Worm (Caenorhabditis elegans) whole organism, L1 larva: ENCODE measurements around the gene eif-2Balpha.

Experiments
- C16A3.4 ChIP-seq: fragments of 150-350 bp; optimal IDR thresholded peaks from 2 replicates; lab custom pipeline; 2014; ENCODE audit warnings: missing biosample characterization, missing genetic modification characterization
- C34B4.2 ChIP-seq: sonication (generic microtip); optimal IDR thresholded peaks from 2 replicates; lab custom pipeline; 2017; ENCODE audit warnings: mild to moderate bottlenecking, missing genetic modification characterization, missing compliant biosample characterization
- Y116A8C.19 ChIP-seq: sonication (generic microtip); optimal IDR thresholded peaks from 2 replicates; lab custom pipeline; 2016; ENCODE audit warnings: missing compliant biosample characterization, missing genetic modification characterization, borderline replicate concordance
- alr-1 ChIP-seq: fragments of 200-800 bp; sonication (Bioruptor generic); optimal IDR thresholded peaks from 2 replicates; lab custom pipeline; 2018; ENCODE audit warnings: borderline replicate concordance, mild to moderate bottlenecking, missing genetic modification characterization, missing compliant biosample characterization
- aly-2 ChIP-seq: fragments of 150-350 bp; optimal IDR thresholded peaks from 2 replicates; lab custom pipeline; 2014; ENCODE audit warnings: missing biosample characterization, missing genetic modification characterization
- ama-1 ChIP-seq: fragments of 150-350 bp; optimal IDR thresholded peaks from 2 replicates; lab custom pipeline; 2014
- blmp-1 ChIP-seq: fragments of 150-350 bp; optimal IDR thresholded peaks from 2 replicates; lab custom pipeline; 2014; ENCODE audit warnings: missing biosample characterization, missing genetic modification characterization
- ceh-63 ChIP-seq: fragments of 200-800 bp; sonication (Bioruptor generic); optimal IDR thresholded peaks from 2 replicates; lab custom pipeline; 2018; ENCODE audit warnings: mild to moderate bottlenecking, missing genetic modification characterization, missing compliant biosample characterization
- ceh-82 ChIP-seq, 3 experiments: fragments of 150-350 bp in 1 of 3; sonication (generic microtip) in 2 of 3; optimal IDR thresholded peaks; 2 replicates each; lab custom pipeline; 2014 to 2017; ENCODE audit warnings: missing biosample characterization in 3 of 3, missing genetic modification characterization in 3 of 3
- ceh-88 ChIP-seq: fragments of 200-800 bp; sonication (Bioruptor generic); IDR thresholded peaks from 2 replicates; pipeline ENCODE4 v1.3.6; 2022; ENCODE audit warnings: missing genetic modification characterization, missing compliant biosample characterization
- ceh-90 ChIP-seq: sonication (generic microtip); optimal IDR thresholded peaks from 2 replicates; lab custom pipeline; 2016; ENCODE audit warnings: missing genetic modification characterization, missing compliant biosample characterization
- dpl-1 ChIP-seq, 3 experiments: fragments of 150-350 bp in 2 of 3; sonication (generic microtip) in 1 of 3; optimal IDR thresholded peaks; 2 replicates each; lab custom pipeline; 2014 to 2017; ENCODE audit warnings: missing biosample characterization in 3 of 3, missing genetic modification characterization in 3 of 3, missing genetic modification reagents in 3 of 3
- efl-1 ChIP-seq, 4 experiments: fragments of 150-350 bp; optimal IDR thresholded peaks in 3 of 4; peaks in 1 of 4; 1 replicate in 1 of 4; 2 replicates in 3 of 4; lab custom pipeline; 2014; ENCODE audit warnings: missing biosample characterization in 2 of 4, missing genetic modification characterization in 2 of 4, missing genetic modification reagents in 2 of 4
- efl-3 ChIP-seq: fragments of 200-800 bp; sonication (Bioruptor generic); optimal IDR thresholded peaks from 2 replicates; lab custom pipeline; 2018; ENCODE audit warnings: mild to moderate bottlenecking, missing genetic modification characterization, missing compliant biosample characterization
- egl-13 ChIP-seq: sonication (generic microtip); optimal IDR thresholded peaks from 2 replicates; lab custom pipeline; 2016; ENCODE audit warnings: missing genotype, missing genetic modification reagents, missing genetic modification characterization, missing compliant biosample characterization
- elt-3 ChIP-seq, 6 experiments: fragments of 150-350 bp in 1 of 6; sonication (generic microtip); optimal IDR thresholded peaks; 2 replicates each; lab custom pipeline; 2017 to 2018; ENCODE audit warnings: missing biosample characterization in 6 of 6, missing genetic modification characterization in 6 of 6, inconsistent platforms in 1 of 6
- ets-5 ChIP-seq: fragments of 200-800 bp; sonication (Bioruptor generic); IDR thresholded peaks from 2 replicates; pipeline ENCODE4 v1.3.6; 2022; ENCODE audit warnings: missing genetic modification characterization, missing compliant biosample characterization
- fkh-8 ChIP-seq: sonication (generic microtip); optimal IDR thresholded peaks from 2 replicates; lab custom pipeline; 2016; ENCODE audit warnings: mild to moderate bottlenecking, missing genetic modification characterization, missing compliant biosample characterization
- grh-1 ChIP-seq: fragments of 200-800 bp; sonication (Bioruptor generic); IDR thresholded peaks from 2 replicates; pipeline ENCODE4 v1.3.6; 2022; ENCODE audit warnings: missing genetic modification reagents, missing genetic modification characterization, missing compliant biosample characterization
- hlh-17 ChIP-seq: fragments of 200-800 bp; sonication (Bioruptor generic); optimal IDR thresholded peaks from 2 replicates; lab custom pipeline; 2018; ENCODE audit warnings: missing genetic modification characterization, mild to moderate bottlenecking, missing compliant biosample characterization, moderate library complexity, borderline replicate concordance
- hlh-4 ChIP-seq: sonication (generic microtip); optimal IDR thresholded peaks from 2 replicates; lab custom pipeline; 2016; ENCODE audit warnings: mild to moderate bottlenecking, missing genetic modification characterization, missing compliant biosample characterization
- isw-1 ChIP-seq: fragments of 200-800 bp; sonication (Bioruptor generic); IDR thresholded peaks from 2 replicates; pipeline ENCODE4 v1.3.6; 2022; ENCODE audit warnings: missing genetic modification characterization, missing compliant biosample characterization
- lin-14 ChIP-seq: fragments of 200-800 bp; sonication (Bioruptor generic); optimal IDR thresholded peaks from 2 replicates; lab custom pipeline; 2018; ENCODE audit warnings: mild to moderate bottlenecking, missing genetic modification characterization, moderate library complexity, missing compliant biosample characterization
- lin-15B ChIP-seq: fragments of 150-350 bp; sonication (generic microtip); optimal IDR thresholded peaks from 3 replicates; lab custom pipeline; 2014; ENCODE audit warnings: missing biosample characterization, missing genetic modification characterization
- lin-35 ChIP-seq, 2 experiments: fragments of 150-350 bp; optimal IDR thresholded peaks; 2 replicates each; lab custom pipeline; 2014; ENCODE audit warnings: missing biosample characterization in 2 of 2, missing genetic modification characterization in 2 of 2, missing genetic modification reagents in 2 of 2
- lir-3 ChIP-seq: sonication (generic microtip); optimal IDR thresholded peaks from 2 replicates; lab custom pipeline; 2016; ENCODE audit warnings: mild to moderate bottlenecking, missing genetic modification characterization, moderate library complexity, missing compliant biosample characterization; ENCODE audit not compliant: poor library complexity
- lsy-2 ChIP-seq, 2 experiments: fragments of 150-350 bp; optimal IDR thresholded peaks; 2 replicates each; lab custom pipeline; 2014; ENCODE audit warnings: missing biosample characterization in 2 of 2, missing genetic modification characterization in 2 of 2
- mab-9 ChIP-seq: fragments of 200-800 bp; sonication (Bioruptor generic); IDR thresholded peaks from 2 replicates; pipeline ENCODE4 v1.3.6; 2022; ENCODE audit warnings: missing genetic modification reagents, missing genetic modification characterization, missing compliant biosample characterization
- mep-1 ChIP-seq: fragments of 150-350 bp; optimal IDR thresholded peaks from 2 replicates; lab custom pipeline; 2014; ENCODE audit warnings: missing biosample characterization, missing genetic modification characterization
- nhr-11 ChIP-seq: fragments of 150-350 bp; optimal IDR thresholded peaks from 2 replicates; lab custom pipeline; 2014; ENCODE audit warnings: missing biosample characterization, missing genetic modification characterization
- nhr-12 ChIP-seq: sonication (generic microtip); optimal IDR thresholded peaks from 2 replicates; lab custom pipeline; 2017; ENCODE audit warnings: missing biosample characterization, missing genetic modification characterization
- nhr-20 ChIP-seq: sonication (generic microtip); optimal IDR thresholded peaks from 2 replicates; lab custom pipeline; 2016; ENCODE audit warnings: mild to moderate bottlenecking, missing genetic modification characterization, missing compliant biosample characterization
- nhr-28 ChIP-seq: fragments of 150-350 bp; optimal IDR thresholded peaks from 2 replicates; lab custom pipeline; 2014; ENCODE audit warnings: missing biosample characterization, missing genetic modification characterization
- nhr-47 ChIP-seq: sonication (generic microtip); optimal IDR thresholded peaks from 2 replicates; lab custom pipeline; 2016; ENCODE audit warnings: mild to moderate bottlenecking, missing genetic modification characterization, moderate library complexity, missing compliant biosample characterization
- nhr-71 ChIP-seq: sonication (generic microtip); optimal IDR thresholded peaks from 2 replicates; lab custom pipeline; 2016; ENCODE audit warnings: mild to moderate bottlenecking, missing genetic modification characterization, moderate library complexity, missing compliant biosample characterization
- nhr-76 ChIP-seq: sonication (generic microtip); optimal IDR thresholded peaks from 2 replicates; lab custom pipeline; 2017; ENCODE audit warnings: missing biosample characterization, missing genetic modification characterization
- nhr-90 ChIP-seq: sonication (generic microtip); optimal IDR thresholded peaks from 2 replicates; lab custom pipeline; 2016; ENCODE audit warnings: mild to moderate bottlenecking, missing genetic modification characterization, missing compliant biosample characterization; ENCODE audit not compliant: poor library complexity
- skn-1 ChIP-seq: fragments of 150-350 bp; optimal IDR thresholded peaks from 2 replicates; lab custom pipeline; 2014; ENCODE audit warnings: missing biosample characterization, missing genetic modification characterization
- snu-23 ChIP-seq: sonication (generic microtip); optimal IDR thresholded peaks from 2 replicates; lab custom pipeline; 2016; ENCODE audit warnings: missing genetic modification characterization, missing compliant biosample characterization
- sptf-1 ChIP-seq: fragments of 150-350 bp; optimal IDR thresholded peaks from 2 replicates; lab custom pipeline; 2014; ENCODE audit warnings: missing biosample characterization, missing genetic modification characterization
- unc-30 ChIP-seq: sonication (generic microtip); optimal IDR thresholded peaks from 2 replicates; lab custom pipeline; 2017; ENCODE audit warnings: missing biosample characterization, missing genetic modification characterization
- unc-86 ChIP-seq: sonication (generic microtip); optimal IDR thresholded peaks from 2 replicates; lab custom pipeline; 2016; ENCODE audit warnings: missing genetic modification characterization, missing compliant biosample characterization
- unc-98 ChIP-seq: fragments of 200-800 bp; sonication (Bioruptor generic); IDR thresholded peaks from 2 replicates; pipeline ENCODE4 v1.3.6; 2022; ENCODE audit warnings: missing genetic modification characterization, missing compliant biosample characterization
- vab-15 ChIP-seq: sonication (generic microtip); optimal IDR thresholded peaks from 2 replicates; lab custom pipeline; 2017; ENCODE audit warnings: missing genotype, mild to moderate bottlenecking, missing genetic modification characterization, missing compliant biosample characterization
- xbp-1 ChIP-seq: sonication (generic microtip); optimal IDR thresholded peaks from 2 replicates; lab custom pipeline; 2016; ENCODE audit warnings: missing genetic modification characterization, missing compliant biosample characterization
- zag-1 ChIP-seq: fragments of 150-350 bp; optimal IDR thresholded peaks from 2 replicates; lab custom pipeline; 2014; ENCODE audit warnings: missing biosample characterization, missing genetic modification characterization
- zip-4 ChIP-seq: fragments of 200-800 bp; sonication (Bioruptor generic); optimal IDR thresholded peaks from 2 replicates; lab custom pipeline; 2018; ENCODE audit warnings: mild to moderate bottlenecking, missing genetic modification characterization, moderate library complexity, missing compliant biosample characterization

Gene eif-2Balpha

ce11 chrIII:9501072-9501471 lies 41.8 kb upstream of the eif-2Balpha start (continued):
- TF ChIP-seq nhr-20 (tag; lab: Kevin White, UChicago) (no peak), hlh-17 (GFP tag; lab: Kevin White, UChicago) (no peak), zag-1 (tag; lab: Kevin White, UChicago) (no peak), zip-4 (GFP tag; lab: Kevin White, UChicago) (no peak), xbp-1 (no peak), nhr-90 (no peak), lin-14 (GFP tag; lab: Kevin White, UChicago) (peak; percentile 59)

- TF ChIP-seq C16A3.4 (tag; lab: Kevin White, UChicago) (peak; percentile 17), isw-1 (GFP tag; lab: Robert Waterston, UW) (no peak), egl-13 (no peak), efl-1 (optimal IDR thresholded peaks at IDR 0.05; lab: Kevin White, UChicago) (no peak), efl-1 (GFP tag; optimal IDR thresholded peaks at IDR 0.05 in 1 of 2; lab: Kevin White, UChicago) (peak in 1 of 2 experiments; percentile 80), ceh-90 (tag; lab: Kevin White, UChicago) (no peak), lsy-2 (tag; optimal IDR thresholded peaks at IDR 0.05; lab: Kevin White, UChicago) (peak in 1 of 2 experiments; percentile 32), skn-1 (tag; lab: Kevin White, UChicago) (peak; percentile 23), unc-30 (tag; lab: Kevin White, UChicago) (no peak), lin-14 (GFP tag; lab: Kevin White, UChicago) (peak; percentile 44), dpl-1 (GFP tag; optimal IDR thresholded peaks at IDR 0.05; lab: Kevin White, UChicago) (no peak), grh-1 (GFP tag; lab: Robert Waterston, UW) (no peak), fkh-8 (tag; lab: Kevin White, UChicago) (no peak), mab-9 (GFP tag; lab: Robert Waterston, UW) (no peak), hlh-4 (no peak), elt-3 (tag; optimal IDR thresholded peaks at IDR 0.05; lab: Kevin White, UChicago) (peak in 5 of 6 experiments; percentile 27 to 81 (median 76)), nhr-71 (tag; lab: Kevin White, UChicago) (peak; percentile 20), lin-35 (GFP tag; optimal IDR thresholded peaks at IDR 0.05; lab: Kevin White, UChicago) (peak in 1 of 2 experiments; percentile 7), nhr-12 (tag; lab: Kevin White, UChicago) (no peak), nhr-28 (tag; lab: Kevin White, UChicago) (no peak), vab-15 (tag; lab: Kevin White, UChicago) (no peak), nhr-47 (tag; lab: Kevin White, UChicago) (no peak), aly-2 (tag; lab: Kevin White, UChicago) (no peak), unc-98 (GFP tag; lab: Robert Waterston, UW) (no peak), blmp-1 (peak; percentile 63), nhr-20 (tag; lab: Kevin White, UChicago) (no peak), lin-15B (tag; lab: Kevin White, UChicago) (no peak), snu-23 (no peak)
Measured at ce11 chrIII:9502155-9502714, 40.7 kb upstream of the eif-2Balpha start.

ce11 chrIII:9504347-9504746 lies 38.6 kb upstream of the eif-2Balpha start:
- no peak for TF ChIP-seq nhr-12 (tag; lab: Kevin White, UChicago)
- TF ChIP-seq unc-86 (tag; lab: Kevin White, UChicago), result no peak
- TF ChIP-seq ceh-82 (tag; optimal IDR thresholded peaks at IDR 0.05; lab: Kevin White, UChicago), result no peak
- TF ChIP-seq ama-1, result no peak
- TF ChIP-seq ceh-90 (tag; lab: Kevin White, UChicago), result no peak
- TF ChIP-seq efl-3, result no peak
- TF ChIP-seq, all 84 proteins: peak for 0

ce11 chrIII:9507799-9508198 lies 35.1 kb upstream of the eif-2Balpha start, which contains the start of gene vha-14:
vha-14 (plus strand) TSS chrIII:9508100.
- TF ChIP-seq C34B4.2 (tag; lab: Kevin White, UChicago) (no peak), ceh-88 (GFP tag; lab: Robert Waterston, UW) (no peak), elt-3 (tag; optimal IDR thresholded peaks at IDR 0.05; lab: Kevin White, UChicago) (no peak), ets-5 (no peak), mep-1 (tag; lab: Kevin White, UChicago) (peak; percentile 74), nhr-47 (tag; lab: Kevin White, UChicago) (no peak), Y116A8C.19 (tag; lab: Kevin White, UChicago) (no peak), ceh-63 (GFP tag; lab: Kevin White, UChicago) (no peak), lir-3 (tag; lab: Kevin White, UChicago) (peak; percentile 6), nhr-11 (tag; lab: Kevin White, UChicago) (no peak), sptf-1 (tag; lab: Kevin White, UChicago) (no peak), nhr-76 (tag; lab: Kevin White, UChicago) (no peak), alr-1 (tag; lab: Kevin White, UChicago) (no peak), dpl-1 (GFP tag; optimal IDR thresholded peaks at IDR 0.05; lab: Kevin White, UChicago) (peak; percentile 1 to 69 (median 31))
